Worm (Caenorhabditis elegans): Measurements from ENCODE around the gene clec-6.

Gene clec-6

DNA sequence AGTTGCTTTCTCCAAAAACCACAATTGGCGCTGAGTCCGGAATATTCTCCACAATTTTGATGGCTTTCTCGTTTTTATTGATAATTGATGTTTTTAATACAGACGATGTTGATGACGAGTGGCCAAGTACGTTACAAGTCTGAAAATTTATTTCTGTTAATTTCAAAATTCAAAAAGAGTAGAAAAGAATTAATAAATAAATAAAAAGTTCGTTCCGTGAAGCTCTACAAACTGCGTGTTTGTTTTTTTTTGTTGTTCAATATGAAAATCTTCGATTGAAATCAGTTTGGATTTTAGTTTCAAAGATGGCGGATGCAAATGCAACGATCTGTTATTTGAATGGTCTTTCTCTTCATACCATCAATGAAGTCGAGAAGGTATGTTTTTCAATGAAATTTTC lies 23.7 kb upstream of the clec-6 start, which contains the start of gene F26F4.2:
F26F4.2 (plus strand) TSS at position 301 of the 400 bp plus-strand sequence.
- TF ChIP-seq ceh-28 (tag; optimal IDR thresholded peaks at IDR 0.05) (no peak), nhr-237 (tag; optimal IDR thresholded peaks at IDR 0.05) (no peak)

DNA sequence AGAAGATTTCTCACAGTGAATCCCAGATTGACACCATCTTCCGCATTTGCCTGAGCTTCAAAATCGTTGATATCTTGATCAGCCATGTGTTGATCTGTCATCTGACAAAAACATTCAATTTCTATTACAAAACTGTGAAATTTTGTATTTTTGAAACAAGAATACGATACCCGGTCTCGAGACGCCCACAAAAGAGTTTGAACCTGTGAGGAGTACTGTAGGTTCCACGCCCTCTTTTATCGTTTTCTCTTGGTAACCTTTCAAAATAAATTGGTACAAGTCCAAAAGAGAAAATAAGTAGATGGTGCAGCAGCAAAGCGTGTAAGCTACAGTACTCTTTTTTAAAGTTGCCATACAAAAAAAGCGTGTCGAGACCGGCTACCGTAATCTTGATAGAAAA lies 22.7 kb upstream of the clec-6 start, which contains the start of gene F26F4.12:
F26F4.12 (minus strand) TSS at position 101 of the 400 bp plus-strand sequence.
- TF ChIP-seq fkh-10 (GFP tag; optimal IDR thresholded peaks at IDR 0.05) (no peak), lsy-12 (tag; optimal IDR thresholded peaks at IDR 0.05) (no peak)

DNA sequence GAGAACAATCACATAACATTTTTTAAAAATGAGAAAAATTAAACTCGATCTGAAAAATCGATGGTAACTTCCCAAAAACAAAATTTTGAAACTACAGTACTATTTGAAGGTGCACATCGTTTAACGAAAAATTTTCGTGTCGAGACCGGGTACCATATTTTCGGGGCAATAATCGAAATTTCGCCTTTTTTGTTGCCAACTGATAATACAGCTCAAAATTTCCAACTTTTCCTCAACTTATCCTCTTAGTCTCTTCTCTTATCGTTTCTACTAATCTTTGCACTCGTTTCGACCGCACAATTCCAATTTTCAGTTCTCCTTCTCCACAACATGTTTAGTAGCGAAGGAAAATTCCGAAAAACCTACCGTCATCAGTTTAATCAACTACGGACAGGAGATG lies 19.7 kb upstream of the clec-6 start, which contains the start of gene rom-1:
rom-1 (plus strand) TSS at position 301 of the 400 bp plus-strand sequence.
- no peak for TF ChIP-seq ztf-11 (tag; optimal IDR thresholded peaks at IDR 0.05)
- TF ChIP-seq nhr-43 (tag; optimal IDR thresholded peaks at IDR 0.05; ENCODE audit: poor library complexity, severe bottlenecking), result no peak
- no peak for TF ChIP-seq fkh-2 (tag; optimal IDR thresholded peaks at IDR 0.05)
- no peak for TF ChIP-seq jun-1 (tag; optimal IDR thresholded peaks at IDR 0.05)
- TF ChIP-seq elt-1 (tag; optimal IDR thresholded peaks at IDR 0.05), result no peak

DNA sequence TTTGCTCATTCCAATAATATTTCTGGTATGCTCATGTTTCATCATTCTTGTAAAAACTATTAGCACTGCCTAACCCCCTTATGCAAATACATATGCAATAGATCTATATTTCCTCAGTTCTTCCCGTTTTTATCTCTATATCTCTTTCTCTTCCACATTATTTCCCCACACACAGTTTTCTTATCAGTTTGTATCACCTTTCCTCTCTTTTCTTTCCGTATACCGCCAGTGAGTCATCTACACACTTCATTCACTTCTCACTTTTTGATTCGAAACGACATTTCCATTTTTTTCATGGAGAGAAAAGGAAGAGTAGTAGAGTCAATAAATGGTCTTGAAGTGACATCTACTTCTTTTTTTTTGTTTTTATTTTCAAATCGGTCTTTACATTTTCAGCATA lies 19.1 kb upstream of the clec-6 start:
- TF ChIP-seq elt-3 (tag; optimal IDR thresholded peaks at IDR 0.05), result peak in 1 of 3 experiments; percentile 40
- peak; percentile 2 for TF ChIP-seq pqm-1 (tag; optimal IDR thresholded peaks at IDR 0.05)
- peak; percentile 26 for TF ChIP-seq snpc-4 (tag; optimal IDR thresholded peaks at IDR 0.05)
- TF ChIP-seq ZK546.5 (tag; optimal IDR thresholded peaks at IDR 0.05), result no peak
- peak; percentile 24 for TF ChIP-seq pha-4 (tag; optimal IDR thresholded peaks at IDR 0.05)
- TF ChIP-seq nfya-1 (tag; optimal IDR thresholded peaks at IDR 0.05; ENCODE audit: insufficient read depth), result no peak
- peak; percentile 64 for TF ChIP-seq elt-2 (tag; optimal IDR thresholded peaks at IDR 0.05)
- TF ChIP-seq fos-1 (tag; optimal IDR thresholded peaks at IDR 0.05), result no peak
- no peak for TF ChIP-seq nhr-76 (tag; optimal IDR thresholded peaks at IDR 0.05)
- peak; percentile 44 for TF ChIP-seq jun-1 (tag; optimal IDR thresholded peaks at IDR 0.05)

DNA sequence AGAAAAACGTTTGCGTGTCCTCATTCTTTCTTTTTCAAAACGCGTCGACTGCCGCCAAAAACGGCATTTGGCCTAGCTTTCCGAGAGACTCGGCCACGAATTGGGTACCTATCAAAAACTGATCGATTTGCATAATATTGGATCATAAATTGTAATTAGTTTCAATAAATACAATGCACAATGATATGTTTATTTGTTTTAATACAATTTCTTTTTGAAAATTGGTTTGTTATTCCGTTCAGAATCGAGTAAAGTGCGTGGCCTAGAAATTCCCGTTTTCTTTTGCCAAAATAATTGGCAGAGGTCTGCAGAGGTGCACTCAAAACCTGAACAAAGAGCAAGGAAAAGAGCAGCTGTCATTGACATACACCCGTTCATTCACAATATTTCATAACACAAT lies 18.2 kb upstream of the clec-6 start, which contains the start of gene F26F4.8:
F26F4.8 (minus strand) TSS at position 69 of the 400 bp plus-strand sequence.
- TF ChIP-seq daf-12 (tag; optimal IDR thresholded peaks at IDR 0.05) (no peak), lin-39 (tag; optimal IDR thresholded peaks at IDR 0.05) (no peak), nhr-25 (tag; optimal IDR thresholded peaks at IDR 0.05) (no peak), snpc-4 (tag; optimal IDR thresholded peaks at IDR 0.05) (no peak), nfya-1 (tag; optimal IDR thresholded peaks at IDR 0.05; ENCODE audit: insufficient read depth) (peak; percentile 52), lin-15B (tag; optimal IDR thresholded peaks at IDR 0.05) (peak; percentile 42), ceh-9 (tag; optimal IDR thresholded peaks at IDR 0.05) (no peak), eor-1 (tag; optimal IDR thresholded peaks at IDR 0.05) (no peak), pha-4 (tag; optimal IDR thresholded peaks at IDR 0.05) (peak; percentile 14)

DNA sequence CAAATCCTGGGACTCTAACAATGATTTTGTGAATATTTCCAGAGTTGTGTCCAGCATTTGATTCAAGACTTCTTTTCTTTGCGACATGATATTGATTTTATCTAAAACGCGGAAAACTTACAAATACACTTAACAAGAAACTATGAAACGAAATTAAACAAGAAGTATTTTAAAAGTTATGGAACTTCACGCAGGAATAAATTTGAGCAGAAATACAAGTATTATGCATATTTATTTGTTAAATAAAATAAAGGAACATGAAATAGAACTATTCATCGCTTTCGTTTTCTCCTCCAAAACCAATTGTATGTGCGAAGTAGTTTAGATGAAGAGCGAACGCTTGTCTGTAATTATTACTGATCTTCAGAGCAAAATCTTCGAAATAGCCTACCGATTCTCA lies 16.5 kb upstream of the clec-6 start, which contains the start of gene kbp-2:
kbp-2 (minus strand) TSS at position 101 of the 400 bp plus-strand sequence.
- TF ChIP-seq nhr-67 (tag; optimal IDR thresholded peaks at IDR 0.05) (no peak), ceh-82 (tag; optimal IDR thresholded peaks at IDR 0.05) (no peak), tbx-2 (tag; optimal IDR thresholded peaks at IDR 0.05) (no peak), daf-12 (tag; optimal IDR thresholded peaks at IDR 0.05) (no peak), ztf-11 (tag; optimal IDR thresholded peaks at IDR 0.05) (no peak), lin-39 (tag; optimal IDR thresholded peaks at IDR 0.05) (no peak), elt-3 (tag; optimal IDR thresholded peaks at IDR 0.05) (no peak), mdl-1 (tag; optimal IDR thresholded peaks at IDR 0.05) (no peak), nhr-77 (tag; optimal IDR thresholded peaks at IDR 0.05) (no peak), aly-2 (tag; optimal IDR thresholded peaks at IDR 0.05) (no peak), elt-2 (tag; optimal IDR thresholded peaks at IDR 0.05) (no peak), ztf-4 (tag; optimal IDR thresholded peaks at IDR 0.05) (no peak), sea-2 (GFP tag; optimal IDR thresholded peaks at IDR 0.05) (no peak), ceh-28 (tag; optimal IDR thresholded peaks at IDR 0.05) (no peak)

Measured in whole organism, L3 larva.